Worm (Caenorhabditis elegans): ENCODE measurements around the gene fbxb-15.

ce11 chrII:1644777-1645348, 8.4 kb downstream of the fbxb-15 start, which contains the start of gene ZC204.6:
- TF ChIP-seq hlh-30 (tag; optimal IDR thresholded peaks at IDR 0.05; ENCODE audit: insufficient read depth) (no peak), unc-42 (tag; optimal IDR thresholded peaks at IDR 0.05) (no peak), pax-1 (tag; optimal IDR thresholded peaks at IDR 0.05) (no peak), npax-4 (tag; optimal IDR thresholded peaks at IDR 0.05) (no peak), fkh-6 (tag; optimal IDR thresholded peaks at IDR 0.05) (no peak), ceh-48 (tag; optimal IDR thresholded peaks at IDR 0.05) (no peak), C08G9.2 (tag; optimal IDR thresholded peaks at IDR 0.05) (no peak), ets-4 (tag; optimal IDR thresholded peaks at IDR 0.05) (no peak)
